Fruit fly (Drosophila melanogaster) whole organism, embryonic: ENCODE results near the gene DCTN1-p150.

Source experiments
- Asciz ChIP-seq: fragments of 200-800 bp; sonication (Bioruptor generic); optimal IDR thresholded peaks from 2 replicates; lab custom pipeline; 2017; ENCODE audit warnings: missing biosample characterization, mild to moderate bottlenecking, missing genetic modification characterization, missing genetic modification reagents
- Atf-2 ChIP-seq: fragments of 200-800 bp; sonication (Bioruptor generic); optimal IDR thresholded peaks from 2 replicates; lab custom pipeline; 2016; ENCODE audit warnings: missing biosample characterization, missing genetic modification characterization
- Bteb2 ChIP-seq: fragments of 200-800 bp; sonication (Bioruptor generic); optimal IDR thresholded peaks from 2 replicates; lab custom pipeline; 2016; ENCODE audit warnings: missing biosample characterization, missing genetic modification characterization
- CG10267 ChIP-seq: fragments of 200-800 bp; sonication (Bioruptor generic); optimal IDR thresholded peaks from 2 replicates; lab custom pipeline; 2018; ENCODE audit warnings: missing biosample characterization, mild to moderate bottlenecking, missing genetic modification characterization, moderate library complexity
- CG12155 ChIP-seq: fragments of 200-800 bp; sonication (Bioruptor generic); optimal IDR thresholded peaks from 3 replicates; lab custom pipeline; 2016; ENCODE audit warnings: missing biosample characterization, missing genetic modification characterization
- CG14050 ChIP-seq: fragments of 200-800 bp; sonication (Bioruptor generic); IDR thresholded peaks from 3 replicates; pipeline ENCODE4 v1.3.6; 2022; ENCODE audit warnings: missing biosample characterization, missing genetic modification characterization
- CG14441 ChIP-seq: fragments of 200-800 bp; sonication (Bioruptor generic); IDR thresholded peaks from 2 replicates; pipeline ENCODE4 v1.3.6; 2022; ENCODE audit warnings: missing biosample characterization, missing genetic modification characterization
- CG15011 ChIP-seq: fragments of 200-800 bp; sonication (Bioruptor generic); optimal IDR thresholded peaks from 3 replicates; lab custom pipeline; 2018; ENCODE audit warnings: missing biosample characterization, mild to moderate bottlenecking, missing genetic modification characterization
- CG18011 ChIP-seq: fragments of 200-800 bp; sonication (Bioruptor generic); optimal IDR thresholded peaks from 2 replicates; lab custom pipeline; 2017; ENCODE audit warnings: missing biosample characterization, missing genetic modification characterization, mild to moderate bottlenecking, moderate library complexity, missing genotype
- CG18764 ChIP-seq: fragments of 200-800 bp; sonication (Bioruptor generic); optimal IDR thresholded peaks from 3 replicates; lab custom pipeline; 2016; ENCODE audit warnings: missing biosample characterization, missing genetic modification characterization
- CG2202 ChIP-seq: fragments of 200-800 bp; sonication (Bioruptor generic); optimal IDR thresholded peaks from 2 replicates; lab custom pipeline; 2018; ENCODE audit warnings: missing biosample characterization, mild to moderate bottlenecking, missing genetic modification characterization
- CG30403 ChIP-seq: fragments of 200-800 bp; sonication (Bioruptor generic); optimal IDR thresholded peaks from 3 replicates; lab custom pipeline; 2016; ENCODE audit warnings: missing biosample characterization, missing genetic modification characterization
- CG5180 ChIP-seq: fragments of 200-800 bp; sonication (Bioruptor generic); optimal IDR thresholded peaks from 3 replicates; lab custom pipeline; 2017; ENCODE audit warnings: missing biosample characterization, missing genetic modification characterization, mild to moderate bottlenecking, moderate library complexity, missing genetic modification reagents
- CG9797 ChIP-seq: fragments of 200-800 bp; sonication (Bioruptor generic); optimal IDR thresholded peaks from 3 replicates; lab custom pipeline; 2018; ENCODE audit warnings: missing biosample characterization, mild to moderate bottlenecking, missing genetic modification characterization
- CoRest ChIP-seq: fragments of 200-800 bp; sonication (Bioruptor generic); optimal IDR thresholded peaks from 3 replicates; lab custom pipeline; 2018; ENCODE audit warnings: missing biosample characterization, mild to moderate bottlenecking, missing genetic modification characterization, moderate library complexity
- Dll ChIP-seq: fragments of 200-800 bp; sonication (Bioruptor generic); IDR thresholded peaks from 4 replicates; pipeline ENCODE4 v1.3.6; 2022; ENCODE audit warnings: missing biosample characterization, missing genetic modification characterization; ENCODE audit not compliant: partially characterized antibody
- Elba2 ChIP-seq: fragments of 200-800 bp; sonication (Bioruptor generic); optimal IDR thresholded peaks from 3 replicates; lab custom pipeline; 2016; ENCODE audit warnings: missing biosample characterization, missing genetic modification characterization
- H2.0 ChIP-seq: fragments of 200-800 bp; sonication (Bioruptor generic); IDR thresholded peaks from 2 replicates; pipeline ENCODE4 v1.3.6; 2022; ENCODE audit warnings: missing biosample characterization, missing genetic modification characterization
- HmgZ ChIP-seq: fragments of 200-800 bp; sonication (Bioruptor generic); optimal IDR thresholded peaks from 2 replicates; lab custom pipeline; 2018; ENCODE audit warnings: missing biosample characterization, mild to moderate bottlenecking, missing genetic modification characterization
- Lpt ChIP-seq: fragments of >200 bp; optimal IDR thresholded peaks from 2 replicates; lab custom pipeline; 2018; ENCODE audit warnings: missing biosample characterization, missing genetic modification characterization
- Med ChIP-seq: fragments of 200-800 bp; sonication (Bioruptor generic); peaks from one replicate; lab custom pipeline; 2016; ENCODE audit warnings: missing biosample characterization, missing genetic modification characterization, mild to moderate bottlenecking, inconsistent platforms, moderate library complexity
- Ravus ChIP-seq: fragments of 200-800 bp; sonication (Bioruptor generic); IDR thresholded peaks from 2 replicates; pipeline ENCODE4 v1.3.6; 2022; ENCODE audit warnings: missing biosample characterization, missing genetic modification characterization
- Sry-β ChIP-seq: fragments of 200-800 bp; sonication (Bioruptor generic); optimal IDR thresholded peaks from 2 replicates; lab custom pipeline; 2018; ENCODE audit warnings: missing biosample characterization, mild to moderate bottlenecking, missing genetic modification characterization, moderate library complexity
- Sry-δ ChIP-seq: fragments of 200-800 bp; sonication (Bioruptor generic); optimal IDR thresholded peaks from 2 replicates; lab custom pipeline; 2016; ENCODE audit warnings: missing biosample characterization, missing genetic modification characterization
- YL-1 ChIP-seq: fragments of 200-800 bp; sonication (Bioruptor generic); optimal IDR thresholded peaks from 3 replicates; lab custom pipeline; 2017; ENCODE audit warnings: missing biosample characterization, mild to moderate bottlenecking, missing genetic modification characterization
- cg ChIP-seq: fragments of 200-800 bp; sonication (Bioruptor generic); optimal IDR thresholded peaks from 3 replicates; lab custom pipeline; 2019; ENCODE audit warnings: missing biosample characterization, mild to moderate bottlenecking, missing genetic modification characterization, moderate library complexity
- chn ChIP-seq: fragments of 200-800 bp; sonication (Bioruptor generic); optimal IDR thresholded peaks from 2 replicates; lab custom pipeline; 2016; ENCODE audit warnings: missing biosample characterization, missing genetic modification characterization
- ci ChIP-seq: fragments of 200-800 bp; sonication (Bioruptor generic); IDR thresholded peaks from 3 replicates; pipeline ENCODE4 v1.3.6; 2022; ENCODE audit warnings: missing biosample characterization, missing genetic modification characterization
- esg ChIP-seq: fragments of 200-800 bp; sonication (Bioruptor generic); conservative IDR thresholded peaks from 2 replicates; pipeline ENCODE4 v1.3.6; 2022; ENCODE audit warnings: missing biosample characterization, missing genetic modification characterization
- gfzf ChIP-seq: fragments of 200-800 bp; sonication (Bioruptor generic); optimal IDR thresholded peaks from 2 replicates; lab custom pipeline; 2016; ENCODE audit warnings: missing biosample characterization, mild to moderate bottlenecking, missing genetic modification characterization, moderate library complexity
- grau ChIP-seq: fragments of 200-800 bp; optimal IDR thresholded peaks from 3 replicates; lab custom pipeline; 2019; ENCODE audit warnings: missing biosample characterization, mild to moderate bottlenecking, missing genetic modification characterization, moderate library complexity
- ham ChIP-seq: fragments of 200-800 bp; sonication (Bioruptor generic); IDR thresholded peaks from 2 replicates; pipeline ENCODE4 v1.3.6; 2022; ENCODE audit warnings: missing biosample characterization, missing genetic modification characterization
- hth ChIP-seq: fragments of >200 bp; optimal IDR thresholded peaks from 2 replicates; lab custom pipeline; 2017; ENCODE audit warnings: inconsistent platforms
- kay ChIP-seq: fragments of 200-800 bp; sonication (Bioruptor generic); optimal IDR thresholded peaks from 2 replicates; lab custom pipeline; 2016; ENCODE audit warnings: missing biosample characterization, missing genetic modification characterization
- klu ChIP-seq: fragments of 200-800 bp; sonication (Bioruptor generic); IDR thresholded peaks from 2 replicates; pipeline ENCODE4 v1.3.6; 2022; ENCODE audit warnings: missing biosample characterization, missing genetic modification characterization
- lmd ChIP-seq: fragments of 200-800 bp; sonication (Bioruptor generic); IDR thresholded peaks from 2 replicates; pipeline ENCODE4 v1.3.6; 2022; ENCODE audit warnings: missing biosample characterization, missing genetic modification characterization
- lov ChIP-seq, 2 experiments: fragments of 200-800 bp in 1 of 2; fragments of >200 bp in 1 of 2; sonication (Bioruptor generic) in 1 of 2; IDR thresholded peaks in 1 of 2; optimal IDR thresholded peaks in 1 of 2; 2 replicates in 1 of 2; 3 replicates in 1 of 2; pipeline versions ENCODE4 v1.3.6 to Lab custom; 2017 to 2022; ENCODE audit warnings: missing biosample characterization in 1 of 2, missing genetic modification characterization in 1 of 2
- mld ChIP-seq: fragments of 200-800 bp; sonication (Bioruptor generic); IDR thresholded peaks from 3 replicates; pipeline ENCODE4 v1.3.6; 2022; ENCODE audit warnings: missing biosample characterization, missing genetic modification characterization; ENCODE audit not compliant: partially characterized antibody
- pita ChIP-seq: fragments of 200-800 bp; sonication (Bioruptor generic); optimal IDR thresholded peaks from 2 replicates; lab custom pipeline; 2017; ENCODE audit warnings: missing biosample characterization, mild to moderate bottlenecking, missing genetic modification characterization
- rib ChIP-seq: fragments of 200-800 bp; sonication (Bioruptor generic); IDR thresholded peaks from 2 replicates; pipeline ENCODE4 v1.3.6; 2022; ENCODE audit warnings: missing biosample characterization, missing genetic modification characterization
- sens ChIP-seq: fragments of 200-800 bp; sonication (Bioruptor generic); peaks from one replicate; lab custom pipeline; 2016; ENCODE audit warnings: missing biosample characterization, missing genetic modification characterization
- sob ChIP-seq: fragments of 200-800 bp; sonication (Bioruptor generic); IDR thresholded peaks from 2 replicates; pipeline ENCODE4 v1.3.6; 2022; ENCODE audit warnings: missing biosample characterization, missing genetic modification characterization
- ssp ChIP-seq: fragments of 200-800 bp; sonication (Bioruptor generic); IDR thresholded peaks from 2 replicates; pipeline ENCODE4 v1.3.6; 2022; ENCODE audit warnings: missing biosample characterization, missing genetic modification characterization
- stwl ChIP-seq: fragments of 200-800 bp; sonication (Bioruptor generic); optimal IDR thresholded peaks from 3 replicates; lab custom pipeline; 2018; ENCODE audit warnings: missing biosample characterization, mild to moderate bottlenecking, missing genetic modification characterization, moderate library complexity
- sug ChIP-seq: fragments of 200-800 bp; optimal IDR thresholded peaks from 2 replicates; lab custom pipeline; 2019; ENCODE audit warnings: missing biosample characterization, mild to moderate bottlenecking, missing genetic modification characterization, moderate library complexity
- tap ChIP-seq: fragments of 200-800 bp; optimal IDR thresholded peaks from 3 replicates; lab custom pipeline; 2019; ENCODE audit warnings: missing biosample characterization, mild to moderate bottlenecking, missing genetic modification characterization, moderate library complexity
- vvl ChIP-seq: fragments of 200-800 bp; sonication (Bioruptor generic); IDR thresholded peaks from 2 replicates; pipeline ENCODE4 v1.3.6; 2022; ENCODE audit warnings: missing biosample characterization, missing genetic modification characterization
- wek ChIP-seq: fragments of 200-800 bp; sonication (Bioruptor generic); optimal IDR thresholded peaks from 3 replicates; lab custom pipeline; 2018; ENCODE audit warnings: missing biosample characterization, mild to moderate bottlenecking, missing genetic modification characterization, moderate library complexity
- zfh1 ChIP-seq: fragments of 200-800 bp; sonication (Bioruptor generic); IDR thresholded peaks from 3 replicates; pipeline ENCODE4 v1.3.6; 2022; ENCODE audit warnings: missing biosample characterization, missing genetic modification characterization

The DCTN1-p150 gene

dm6 chr3L:13964635-13965501 lies 35.7 kb downstream of the DCTN1-p150 start, which contains the start of the genes Meics, Nxf3 and ssp2 (continued):
- TF ChIP-seq stwl (tag; lab: Kevin White, UChicago) (peak; percentile 48), lov (optimal IDR thresholded peaks at IDR 0.05; lab: Kevin White, UChicago) (no peak), lov (GFP tag; IDR thresholded peaks at IDR 0.05; lab: Robert Waterston, UW) (0 out of 3 replicates have a peak, but pooled peaks have one; percentile 38), Bteb2 (GFP tag; lab: Kevin White, UChicago) (no peak), CG14050 (GFP tag; lab: Robert Waterston, UW) (no peak), CG18764 (no peak), pita (GFP tag; lab: Kevin White, UChicago) (no peak), H2.0 (GFP tag; lab: Robert Waterston, UW) (peak; percentile 34; the same call in 1 of the 2 replicates), hth (lab: Kevin White, UChicago) (no peak), Dll (GFP tag; lab: Robert Waterston, UW) (peak; percentile 64; the same call in 3 of the 4 replicates), CG2202 (tag; lab: Kevin White, UChicago) (no peak), HmgZ (tag; lab: Kevin White, UChicago) (no peak), lmd (GFP tag; lab: Robert Waterston, UW) (no peak), grau (tag; lab: Kevin White, UChicago) (peak; percentile 13), kay (peak; percentile 16), ci (GFP tag; lab: Robert Waterston, UW) (0 out of 3 replicates have a peak, but pooled peaks have one; percentile 45), esg (GFP tag; lab: Robert Waterston, UW) (no peak), CoRest (tag; lab: Kevin White, UChicago) (peak; percentile 74), gfzf (GFP tag; lab: Kevin White, UChicago) (peak; percentile 41), YL-1 (peak; percentile 29), sug (tag; lab: Kevin White, UChicago) (peak; percentile 40), CG9797 (GFP tag; lab: Kevin White, UChicago) (peak; percentile 71), sens (peak; percentile 77), Elba2 (no peak), klu (GFP tag; lab: Robert Waterston, UW) (no peak), Ravus (no peak), CG10267 (tag; lab: Kevin White, UChicago) (peak; percentile 41), CG18011 (GFP tag; lab: Kevin White, UChicago) (no peak), Lpt (GFP tag; lab: Kevin White, UChicago) (no peak), vvl (GFP tag; lab: Robert Waterston, UW) (no peak; the same call in 1 of the 2 replicates), rib (peak; percentile 17; the same call in 1 of the 2 replicates), ham (no peak), zfh1 (GFP tag; lab: Robert Waterston, UW) (peak; percentile 25; the same call in 1 of the 3 replicates), Med (peak; percentile 84), mld (peak; percentile 39; the same call in 1 of the 3 replicates), Sry-δ (GFP tag; lab: Kevin White, UChicago) (peak; percentile 87), Sry-β (GFP tag; lab: Kevin White, UChicago) (peak; percentile 79), tap (tag; lab: Kevin White, UChicago) (no peak), CG5180 (GFP tag; lab: Kevin White, UChicago) (no peak), Asciz (GFP tag; lab: Kevin White, UChicago) (no peak), wek (GFP tag; lab: Kevin White, UChicago) (no peak), ssp (GFP tag; lab: Robert Waterston, UW) (no peak), CG12155 (GFP tag; lab: Kevin White, UChicago) (peak; percentile 2), Atf-2 (GFP tag; lab: Kevin White, UChicago) (no peak), CG30403 (GFP tag; lab: Kevin White, UChicago) (peak; percentile 60), chn (GFP tag; lab: Kevin White, UChicago) (no peak), cg (GFP tag; lab: Kevin White, UChicago) (no peak), sob (no peak; the same call in 1 of the 2 replicates), CG14441 (GFP tag; lab: Robert Waterston, UW) (peak; percentile 31; the same call in 1 of the 2 replicates), CG15011 (GFP tag; lab: Kevin White, UChicago) (no peak)
